Fruit fly (Drosophila melanogaster) whole organism, prepupa: ENCODE results near the gene CG13679.

Experiments
- CG10669 ChIP-seq: fragments of 200-800 bp; sonication (Bioruptor generic); optimal IDR thresholded peaks from 3 replicates; lab custom pipeline; 2018; ENCODE audit warnings: missing biosample characterization, mild to moderate bottlenecking, missing genetic modification characterization, moderate library complexity
- CG11902 ChIP-seq: fragments of 200-800 bp; sonication (Bioruptor generic); optimal IDR thresholded peaks from 3 replicates; lab custom pipeline; 2016; ENCODE audit warnings: missing biosample characterization, missing genetic modification characterization
- CG32006 ChIP-seq: fragments of 200-800 bp; sonication (Bioruptor generic); optimal IDR thresholded peaks from 3 replicates; lab custom pipeline; 2017; ENCODE audit warnings: missing biosample characterization, mild to moderate bottlenecking, missing genetic modification characterization
- CG6854 ChIP-seq: fragments of 200-800 bp; sonication (Bioruptor generic); optimal IDR thresholded peaks from 2 replicates; lab custom pipeline; 2017; ENCODE audit warnings: missing biosample characterization, mild to moderate bottlenecking, missing genetic modification characterization
- Eip93F ChIP-seq: fragments of 200-800 bp; sonication (Bioruptor generic); optimal IDR thresholded peaks from 2 replicates; lab custom pipeline; 2016; ENCODE audit warnings: missing biosample characterization, mild to moderate bottlenecking, missing genetic modification characterization
- Lpt ChIP-seq: fragments of 200-800 bp; sonication (Bioruptor generic); optimal IDR thresholded peaks from 3 replicates; lab custom pipeline; 2016; ENCODE audit warnings: missing biosample characterization, missing genetic modification characterization
- Smox ChIP-seq: fragments of 200-800 bp; sonication (Bioruptor generic); optimal IDR thresholded peaks from 3 replicates; lab custom pipeline; 2016; ENCODE audit warnings: missing biosample characterization, missing genetic modification characterization
- Sox14 ChIP-seq: fragments of 200-800 bp; sonication (Bioruptor generic); optimal IDR thresholded peaks from 3 replicates; lab custom pipeline; 2016; ENCODE audit warnings: missing biosample characterization, missing genetic modification characterization
- Sox15 ChIP-seq: fragments of 200-800 bp; sonication (Bioruptor generic); optimal IDR thresholded peaks from 3 replicates; lab custom pipeline; 2016; ENCODE audit warnings: missing biosample characterization, missing genetic modification characterization
- achi ChIP-seq: fragments of 200-800 bp; sonication (Bioruptor generic); optimal IDR thresholded peaks from 3 replicates; lab custom pipeline; 2016; ENCODE audit warnings: missing biosample characterization, missing genetic modification characterization
- fd59A ChIP-seq: fragments of 200-800 bp; sonication (Bioruptor generic); optimal IDR thresholded peaks from 2 replicates; lab custom pipeline; 2017; ENCODE audit warnings: missing biosample characterization, mild to moderate bottlenecking, missing genetic modification characterization, missing genetic modification reagents
- fkh ChIP-seq: fragments of 200-800 bp; sonication (Bioruptor generic); optimal IDR thresholded peaks from 3 replicates; lab custom pipeline; 2017; ENCODE audit warnings: missing biosample characterization, mild to moderate bottlenecking, missing genetic modification characterization, moderate library complexity
- salr ChIP-seq, 2 experiments: fragments of 200-800 bp; sonication (Bioruptor generic); optimal IDR thresholded peaks; 3 replicates each; lab custom pipeline; 2016 to 2018; ENCODE audit warnings: missing biosample characterization in 2 of 2, missing genetic modification characterization in 2 of 2, mild to moderate bottlenecking in 1 of 2

DNA sequence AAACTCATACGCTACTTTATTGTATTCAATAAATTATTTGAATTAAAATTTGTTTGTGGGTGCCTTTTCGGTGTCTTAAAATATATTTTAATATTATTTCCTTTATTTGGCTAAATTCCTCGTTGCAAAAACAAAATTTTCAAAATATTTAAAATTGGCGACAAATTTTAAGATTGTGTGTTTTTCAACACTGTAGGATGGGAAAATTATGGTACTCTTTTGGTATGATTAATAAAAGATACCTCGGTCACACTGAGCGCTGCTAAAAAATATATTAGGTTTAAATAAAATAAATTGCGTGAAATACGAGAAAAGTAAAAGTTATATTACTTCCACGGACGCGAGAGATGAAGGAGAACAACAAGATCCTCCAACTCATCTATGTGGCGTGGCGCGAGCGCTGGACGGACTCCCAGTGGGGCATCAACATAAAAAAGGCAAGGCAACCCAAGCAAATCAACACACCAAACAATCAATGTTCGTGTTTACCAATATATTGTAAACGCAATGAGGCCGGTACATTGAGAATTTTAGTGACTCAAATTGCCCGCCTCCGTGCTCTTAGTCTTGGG, 11.5 kb upstream of the CG13679 start, which contains the start of gene MED24:
- TF ChIP-seq fd59A (GFP tag; lab: Kevin White, UChicago) (no peak), CG11902 (GFP tag; lab: Kevin White, UChicago) (no peak), fkh (GFP tag; lab: Kevin White, UChicago) (no peak), Lpt (no peak), CG6854 (GFP tag; lab: Kevin White, UChicago) (no peak), salr (GFP tag; optimal IDR thresholded peaks at IDR 0.05; lab: Kevin White, UChicago) (no peak), Sox15 (no peak), CG10669 (GFP tag; lab: Kevin White, UChicago) (no peak), Eip93F (GFP tag; lab: Kevin White, UChicago) (no peak), Sox14 (GFP tag; lab: Kevin White, UChicago) (no peak), Smox (GFP tag; lab: Kevin White, UChicago) (no peak), achi (GFP tag; lab: Kevin White, UChicago) (no peak), CG32006 (GFP tag; lab: Kevin White, UChicago) (no peak)
